Worm (Caenorhabditis elegans): ENCODE measurements around the gene popl-1.

Gene popl-1

ce11 chrIII:6381584-6382391 is 48.9 kb downstream of the popl-1 start, which contains the start of gene znf-622:
Gene znf-622, plus strand, starts transcription at chrIII:6381634.
- TF ChIP-seq madf-5 (GFP tag; IDR thresholded peaks at IDR 0.05) (no peak), nhr-76 (tag; optimal IDR thresholded peaks at IDR 0.05) (no peak), php-3 (GFP tag; IDR thresholded peaks at IDR 0.05) (no peak), Y105C5A.15 (GFP tag; IDR thresholded peaks at IDR 0.05) (no peak), ama-1 (optimal IDR thresholded peaks at IDR 0.05) (peak; percentile 14), ztf-7 (tag; optimal IDR thresholded peaks at IDR 0.05) (no peak), ces-1 (GFP tag; optimal IDR thresholded peaks at IDR 0.05) (no peak), unc-62 (GFP tag; optimal IDR thresholded peaks at IDR 0.05 in 1 of 2) (peak in 1 of 2 experiments; percentile 91), unc-62 (tag; optimal IDR thresholded peaks at IDR 0.05) (no peak), egl-27 (tag; optimal IDR thresholded peaks at IDR 0.05) (no peak), lin-13 (GFP tag; optimal IDR thresholded peaks at IDR 0.05) (no peak)

- TF ChIP-seq hif-1 (tag; optimal IDR thresholded peaks at IDR 0.05) (no peak), ama-1 (optimal IDR thresholded peaks at IDR 0.05) (peak; percentile 55)
Measured at ce11 chrIII:6380472-6380871, 50.3 kb downstream of the popl-1 start, which contains the start of gene C16A3.5. Gene C16A3.5, plus strand, starts transcription at chrIII:6380772.

DNA sequence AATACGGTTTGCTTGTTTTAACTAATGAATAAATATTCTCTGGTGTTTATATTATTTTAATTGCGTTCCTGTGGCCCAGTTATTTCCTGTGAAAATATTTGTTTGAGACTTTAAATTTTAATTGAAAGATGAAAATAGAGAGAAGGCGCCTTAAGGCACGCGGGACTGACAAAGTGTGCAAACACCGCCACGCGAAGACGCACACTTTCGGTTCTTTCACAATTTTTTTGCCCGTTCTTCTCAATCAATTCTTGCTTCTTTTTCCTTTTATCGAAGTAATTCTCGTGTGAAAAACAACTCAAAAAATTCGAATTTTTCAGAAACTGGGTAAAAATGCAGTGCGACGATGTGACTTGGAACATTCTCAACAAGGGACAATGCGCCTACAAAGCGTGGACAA is 51.6 kb downstream of the popl-1 start, which contains the start of gene C16A3.6:
C16A3.6 (plus strand) TSS at position 84 of the 400 bp plus-strand sequence.
- TF ChIP-seq zag-1 (tag; optimal IDR thresholded peaks at IDR 0.05) (no peak), set-16 (GFP tag; IDR thresholded peaks at IDR 0.05) (no peak), ceh-32 (tag; optimal IDR thresholded peaks at IDR 0.05; ENCODE audit: poor library complexity) (no peak), attf-4 (tag; optimal IDR thresholded peaks at IDR 0.05) (no peak), nhr-76 (tag; optimal IDR thresholded peaks at IDR 0.05) (no peak), nhr-6 (tag; optimal IDR thresholded peaks at IDR 0.05) (no peak), ZK546.5 (tag; optimal IDR thresholded peaks at IDR 0.05) (no peak), rbr-2 (tag; optimal IDR thresholded peaks at IDR 0.05) (no peak), nhr-10 (tag; optimal IDR thresholded peaks at IDR 0.05) (no peak), nhr-102 (tag; optimal IDR thresholded peaks at IDR 0.05) (no peak), vab-7 (GFP tag; IDR thresholded peaks at IDR 0.05) (no peak), T20F7.1 (GFP tag; optimal IDR thresholded peaks at IDR 0.05) (no peak), Y5F2A.4 (GFP tag; optimal IDR thresholded peaks at IDR 0.05) (no peak), F37D6.2 (tag; optimal IDR thresholded peaks at IDR 0.05) (no peak), spr-3 (GFP tag; optimal IDR thresholded peaks at IDR 0.05) (no peak), dmd-8 (GFP tag; IDR thresholded peaks at IDR 0.05) (no peak), arid-1 (GFP tag; conservative IDR thresholded peaks at IDR 0.05) (0 out of 2 replicates have a peak, but pooled peaks have one; percentile 33), skn-1 (tag; optimal IDR thresholded peaks at IDR 0.05) (no peak), dmd-9 (GFP tag; IDR thresholded peaks at IDR 0.05) (no peak), daf-19 (GFP tag; conservative IDR thresholded peaks at IDR 0.05) (0 out of 2 replicates have a peak, but pooled peaks have one; percentile 23), nhr-237 (tag; optimal IDR thresholded peaks at IDR 0.05) (no peak), zfp-2 (tag; optimal IDR thresholded peaks at IDR 0.05) (no peak), F26F4.8 (GFP tag; conservative IDR thresholded peaks at IDR 0.05) (no peak), nhr-11 (tag; optimal IDR thresholded peaks at IDR 0.05) (no peak), daf-16 (GFP tag; optimal IDR thresholded peaks at IDR 0.05) (no peak), daf-16 (tag; optimal IDR thresholded peaks at IDR 0.05) (peak; percentile 15), mdl-1 (tag; optimal IDR thresholded peaks at IDR 0.05) (peak in 1 of 2 experiments; percentile 26), mes-2 (tag; optimal IDR thresholded peaks at IDR 0.05; ENCODE audit: poor library complexity, severe bottlenecking) (peak; percentile 72), lir-3 (tag; optimal IDR thresholded peaks at IDR 0.05) (no peak), zip-2 (tag; optimal IDR thresholded peaks at IDR 0.05) (no peak), unc-62 (GFP tag; optimal IDR thresholded peaks at IDR 0.05 in 1 of 2) (peak in 1 of 2 experiments; percentile 71), unc-62 (tag; optimal IDR thresholded peaks at IDR 0.05) (no peak), mxl-2 (GFP tag; conservative IDR thresholded peaks at IDR 0.05) (no peak), nhr-42 (GFP tag; IDR thresholded peaks at IDR 0.05) (no peak), tag-97 (GFP tag; IDR thresholded peaks at IDR 0.05) (no peak), D1046.2 (GFP tag; IDR thresholded peaks at IDR 0.05) (no peak), nhr-28 (tag; optimal IDR thresholded peaks at IDR 0.05) (no peak), unc-39 (tag; optimal IDR thresholded peaks at IDR 0.05) (no peak), zip-11 (GFP tag; IDR thresholded peaks at IDR 0.05) (no peak)

Data from whole organism, L4 larva.